Worm (Caenorhabditis elegans) whole organism, L2 larva: ENCODE results near the gene kat-1.

Experiments
- C34F6.9 ChIP-seq: fragments of 150-350 bp; optimal IDR thresholded peaks from 2 replicates; lab custom pipeline; 2014; ENCODE audit warnings: missing biosample characterization, missing genetic modification characterization
- F13H6.1 ChIP-seq: sonication (generic microtip); optimal IDR thresholded peaks from 2 replicates; lab custom pipeline; 2016; ENCODE audit warnings: missing genetic modification characterization, missing compliant biosample characterization
- Y55F3AM.14 ChIP-seq: fragments of 200-800 bp; sonication (Bioruptor generic); optimal IDR thresholded peaks from 2 replicates; lab custom pipeline; 2018; ENCODE audit warnings: mild to moderate bottlenecking, missing genetic modification characterization, missing compliant biosample characterization
- alr-1 ChIP-seq: fragments of 150-350 bp; optimal IDR thresholded peaks from 2 replicates; lab custom pipeline; 2014; ENCODE audit warnings: missing biosample characterization, missing genetic modification characterization
- aly-2 ChIP-seq: fragments of 150-350 bp; optimal IDR thresholded peaks from 2 replicates; lab custom pipeline; 2014; ENCODE audit warnings: missing biosample characterization, missing genetic modification characterization
- ama-1 ChIP-seq: fragments of 150-350 bp; optimal IDR thresholded peaks from 2 replicates; lab custom pipeline; 2018; ENCODE audit warnings: inconsistent platforms
- blmp-1 ChIP-seq: sonication (generic microtip); optimal IDR thresholded peaks from 2 replicates; lab custom pipeline; 2017; ENCODE audit warnings: missing genetic modification characterization, mild to moderate bottlenecking, missing compliant biosample characterization, antibody characterized with exemption, moderate library complexity; ENCODE audit not compliant: insufficient read depth
- ceh-16 ChIP-seq: fragments of 150-350 bp; optimal IDR thresholded peaks from 2 replicates; lab custom pipeline; 2014; ENCODE audit warnings: missing biosample characterization, missing genetic modification characterization
- crh-2 ChIP-seq: sonication (generic microtip); optimal IDR thresholded peaks from 2 replicates; lab custom pipeline; 2017; ENCODE audit warnings: missing biosample characterization, missing genetic modification characterization
- dmd-4 ChIP-seq: sonication (generic microtip); optimal IDR thresholded peaks from 2 replicates; lab custom pipeline; 2017; ENCODE audit warnings: missing biosample characterization, missing genetic modification characterization
- egl-27 ChIP-seq: sonication (generic microtip); optimal IDR thresholded peaks from 3 replicates; lab custom pipeline; 2017; ENCODE audit warnings: missing biosample characterization, missing genetic modification reagents, missing genetic modification characterization
- elt-1 ChIP-seq: fragments of 150-350 bp; optimal IDR thresholded peaks from 2 replicates; lab custom pipeline; 2014; ENCODE audit warnings: missing biosample characterization, missing genetic modification characterization
- elt-3 ChIP-seq: sonication (generic microtip); optimal IDR thresholded peaks from 2 replicates; lab custom pipeline; 2017; ENCODE audit warnings: missing biosample characterization, missing genetic modification characterization
- fos-1 ChIP-seq: fragments of 150-350 bp; optimal IDR thresholded peaks from 2 replicates; lab custom pipeline; 2014; ENCODE audit warnings: missing biosample characterization, missing genetic modification characterization
- gmeb-1 ChIP-seq: fragments of 150-350 bp; optimal IDR thresholded peaks from 2 replicates; lab custom pipeline; 2014; ENCODE audit warnings: missing biosample characterization, missing genetic modification characterization
- lin-13 ChIP-seq: fragments of 150-350 bp; optimal IDR thresholded peaks from 2 replicates; lab custom pipeline; 2014; ENCODE audit warnings: missing biosample characterization, missing genetic modification reagents, missing genetic modification characterization
- lin-39 ChIP-seq: fragments of 150-350 bp; optimal IDR thresholded peaks from 2 replicates; lab custom pipeline; 2014; ENCODE audit warnings: missing biosample characterization, missing genetic modification reagents, missing genetic modification characterization
- lsy-2 ChIP-seq, 2 experiments: fragments of 150-350 bp in 1 of 2; sonication (generic microtip) in 1 of 2; optimal IDR thresholded peaks; 2 replicates each; lab custom pipeline; 2014 to 2017; ENCODE audit warnings: missing biosample characterization in 2 of 2, missing genetic modification characterization in 2 of 2
- mab-5 ChIP-seq: fragments of 150-350 bp; optimal IDR thresholded peaks from 2 replicates; lab custom pipeline; 2014; ENCODE audit warnings: missing biosample characterization, missing genetic modification characterization
- mbf-1 ChIP-seq: sonication (generic microtip); optimal IDR thresholded peaks from 2 replicates; lab custom pipeline; 2017; ENCODE audit warnings: missing biosample characterization, missing genetic modification characterization
- mdl-1 ChIP-seq, 2 experiments: fragments of 150-350 bp in 1 of 2; sonication (generic microtip) in 1 of 2; optimal IDR thresholded peaks; 2 replicates each; lab custom pipeline; 2017; ENCODE audit warnings: missing biosample characterization in 2 of 2, missing genetic modification characterization in 2 of 2
- nhr-10 ChIP-seq: sonication (generic microtip); optimal IDR thresholded peaks from 2 replicates; lab custom pipeline; 2017; ENCODE audit warnings: missing biosample characterization, missing genetic modification characterization
- nhr-12 ChIP-seq: fragments of 150-350 bp; optimal IDR thresholded peaks from 2 replicates; lab custom pipeline; 2014; ENCODE audit warnings: missing biosample characterization, missing genetic modification characterization
- nhr-129 ChIP-seq: fragments of 150-350 bp; optimal IDR thresholded peaks from 2 replicates; lab custom pipeline; 2014; ENCODE audit warnings: missing biosample characterization, missing genetic modification characterization
- nhr-21 ChIP-seq: fragments of 150-350 bp; optimal IDR thresholded peaks from 2 replicates; lab custom pipeline; 2014; ENCODE audit warnings: missing biosample characterization, missing genetic modification characterization
- nhr-23 ChIP-seq: fragments of 150-350 bp; optimal IDR thresholded peaks from 2 replicates; lab custom pipeline; 2014; ENCODE audit warnings: missing biosample characterization, missing genetic modification reagents, missing genetic modification characterization
- nhr-237 ChIP-seq: fragments of 150-350 bp; optimal IDR thresholded peaks from 2 replicates; lab custom pipeline; 2014; ENCODE audit warnings: missing biosample characterization, missing genetic modification characterization
- nhr-25 ChIP-seq: fragments of 150-350 bp; sonication (generic microtip); optimal IDR thresholded peaks from 3 replicates; lab custom pipeline; 2014; ENCODE audit warnings: missing biosample characterization, missing genetic modification characterization
- nhr-6 ChIP-seq: fragments of 150-350 bp; optimal IDR thresholded peaks from 2 replicates; lab custom pipeline; 2014; ENCODE audit warnings: missing biosample characterization, missing genetic modification characterization
- nhr-77 ChIP-seq: fragments of 150-350 bp; optimal IDR thresholded peaks from 2 replicates; lab custom pipeline; 2014; ENCODE audit warnings: missing biosample characterization, missing genetic modification characterization
- sem-4 ChIP-seq: fragments of 150-350 bp; optimal IDR thresholded peaks from 2 replicates; lab custom pipeline; 2014; ENCODE audit warnings: missing biosample characterization, missing genetic modification reagents, missing genetic modification characterization
- skn-1 ChIP-seq: sonication (generic microtip); optimal IDR thresholded peaks from 2 replicates; lab custom pipeline; 2017; ENCODE audit warnings: missing biosample characterization, missing genetic modification characterization
- sma-3 ChIP-seq: sonication (generic microtip); optimal IDR thresholded peaks from 2 replicates; lab custom pipeline; 2016; ENCODE audit warnings: missing genetic modification reagents, missing genetic modification characterization, missing compliant biosample characterization
- sma-9 ChIP-seq, 2 experiments: fragments of 150-350 bp in 1 of 2; sonication (generic microtip) in 1 of 2; optimal IDR thresholded peaks; 2 replicates each; lab custom pipeline; 2014 to 2016; ENCODE audit warnings: missing genetic modification characterization in 2 of 2, mild to moderate bottlenecking in 1 of 2, missing biosample characterization in 1 of 2, missing compliant biosample characterization in 1 of 2, missing genetic modification reagents in 1 of 2, moderate library complexity in 1 of 2
- snpc-4 ChIP-seq: fragments of 150-350 bp; optimal IDR thresholded peaks from 2 replicates; lab custom pipeline; 2014; ENCODE audit warnings: missing biosample characterization, missing genetic modification characterization
- unc-55 ChIP-seq: fragments of 150-350 bp; sonication (generic microtip); optimal IDR thresholded peaks from 3 replicates; lab custom pipeline; 2014; ENCODE audit warnings: missing biosample characterization, missing genetic modification reagents, missing genetic modification characterization
- unc-62 ChIP-seq: fragments of 150-350 bp; optimal IDR thresholded peaks from 2 replicates; lab custom pipeline; 2014; ENCODE audit warnings: missing biosample characterization, missing genetic modification reagents, missing genetic modification characterization
- zag-1 ChIP-seq: fragments of 150-350 bp; optimal IDR thresholded peaks from 2 replicates; lab custom pipeline; 2014; ENCODE audit warnings: missing biosample characterization, missing genetic modification characterization
- ztf-1 ChIP-seq: fragments of 200-800 bp; sonication (Bioruptor generic); conservative IDR thresholded peaks from 2 replicates; pipeline ENCODE4 v1.3.6; 2022; ENCODE audit warnings: missing genetic modification characterization, missing compliant biosample characterization
- ztf-11 ChIP-seq: sonication (generic microtip); optimal IDR thresholded peaks from 2 replicates; lab custom pipeline; 2017; ENCODE audit warnings: missing biosample characterization, missing genetic modification characterization
- ztf-4 ChIP-seq: fragments of 150-350 bp; optimal IDR thresholded peaks from 2 replicates; lab custom pipeline; 2014; ENCODE audit warnings: missing biosample characterization, missing genetic modification characterization

The kat-1 gene

ce11 chrII:7056328-7056727 lies 17.3 kb upstream of the kat-1 start:
- TF ChIP-seq nhr-6 (tag; lab: Kevin White, UChicago), result no peak
- no peak for TF ChIP-seq unc-55 (GFP tag; lab: Kevin White, UChicago)
- peak; percentile 2 for TF ChIP-seq sma-9 (GFP tag; optimal IDR thresholded peaks at IDR 0.05; lab: Kevin White, UChicago)
- TF ChIP-seq sma-9 (tag; optimal IDR thresholded peaks at IDR 0.05; lab: Kevin White, UChicago), result no peak
- no peak for TF ChIP-seq lsy-2 (tag; optimal IDR thresholded peaks at IDR 0.05; lab: Kevin White, UChicago)
- no peak for TF ChIP-seq ztf-11 (tag; lab: Kevin White, UChicago)

ce11 chrII:7057860-7058259 lies 15.8 kb upstream of the kat-1 start, which contains the start of gene cth-2:
Gene cth-2, minus strand, starts transcription at chrII:7057960.
- TF ChIP-seq ceh-16 (tag; lab: Kevin White, UChicago) (no peak), nhr-25 (tag; lab: Kevin White, UChicago) (peak; percentile 13)

- TF ChIP-seq unc-55 (GFP tag; lab: Kevin White, UChicago) (no peak), ztf-4 (tag; lab: Kevin White, UChicago) (peak; percentile 36), mdl-1 (tag; optimal IDR thresholded peaks at IDR 0.05; lab: Kevin White, UChicago) (peak in 1 of 2 experiments; percentile 48), ceh-16 (tag; lab: Kevin White, UChicago) (no peak), gmeb-1 (tag; lab: Kevin White, UChicago) (peak; percentile 38), nhr-23 (tag; lab: Kevin White, UChicago) (no peak), blmp-1 (tag; lab: Kevin White, UChicago) (peak; percentile 79), mab-5 (tag; lab: Kevin White, UChicago) (peak; percentile 3), crh-2 (tag; lab: Kevin White, UChicago) (peak; percentile 85), lin-13 (GFP tag; lab: Kevin White, UChicago) (peak; percentile 11), snpc-4 (tag; lab: Kevin White, UChicago) (no peak), nhr-25 (tag; lab: Kevin White, UChicago) (peak; percentile 48), egl-27 (tag; lab: Kevin White, UChicago) (peak; percentile 20), alr-1 (tag; lab: Kevin White, UChicago) (no peak), fos-1 (tag; lab: Kevin White, UChicago) (peak; percentile 83), nhr-6 (tag; lab: Kevin White, UChicago) (peak; percentile 73), nhr-21 (peak; percentile 62), unc-62 (GFP tag; lab: Kevin White, UChicago) (no peak), lsy-2 (tag; optimal IDR thresholded peaks at IDR 0.05; lab: Kevin White, UChicago) (peak in 1 of 2 experiments; percentile 58), sma-9 (GFP tag; optimal IDR thresholded peaks at IDR 0.05; lab: Kevin White, UChicago) (peak; percentile 95), sma-9 (tag; optimal IDR thresholded peaks at IDR 0.05; lab: Kevin White, UChicago) (no peak), skn-1 (tag; lab: Kevin White, UChicago) (peak; percentile 89), F13H6.1 (tag; lab: Kevin White, UChicago) (peak; percentile 72), sma-3 (GFP tag; lab: Kevin White, UChicago) (peak; percentile 53), nhr-129 (tag; lab: Kevin White, UChicago) (peak; percentile 84)
Measured at ce11 chrII:7059274-7059757, 14.3 kb upstream of the kat-1 start.

- TF ChIP-seq mbf-1 (tag; lab: Kevin White, UChicago) (no peak), egl-27 (tag; lab: Kevin White, UChicago) (no peak), skn-1 (tag; lab: Kevin White, UChicago) (peak; percentile 92), nhr-21 (no peak), fos-1 (tag; lab: Kevin White, UChicago) (peak; percentile 83), alr-1 (tag; lab: Kevin White, UChicago) (no peak), ztf-4 (tag; lab: Kevin White, UChicago) (no peak), ceh-16 (tag; lab: Kevin White, UChicago) (no peak), lsy-2 (tag; optimal IDR thresholded peaks at IDR 0.05; lab: Kevin White, UChicago) (peak in 1 of 2 experiments; percentile 7), sma-3 (GFP tag; lab: Kevin White, UChicago) (peak; percentile 14), lin-39 (tag; lab: Kevin White, UChicago) (no peak), ztf-1 (GFP tag; lab: Robert Waterston, UW) (no peak), C34F6.9 (tag; lab: Kevin White, UChicago) (no peak), blmp-1 (tag; lab: Kevin White, UChicago) (no peak), aly-2 (no peak), mab-5 (tag; lab: Kevin White, UChicago) (no peak), F13H6.1 (tag; lab: Kevin White, UChicago) (peak; percentile 55), ztf-11 (tag; lab: Kevin White, UChicago) (no peak), unc-55 (GFP tag; lab: Kevin White, UChicago) (no peak), sem-4 (no peak), elt-1 (no peak), dmd-4 (tag; lab: Kevin White, UChicago) (no peak), sma-9 (GFP tag; optimal IDR thresholded peaks at IDR 0.05; lab: Kevin White, UChicago) (peak; percentile 65), sma-9 (tag; optimal IDR thresholded peaks at IDR 0.05; lab: Kevin White, UChicago) (no peak), elt-3 (tag; lab: Kevin White, UChicago) (no peak), nhr-10 (no peak), Y55F3AM.14 (GFP tag; lab: Kevin White, UChicago) (no peak), crh-2 (tag; lab: Kevin White, UChicago) (peak; percentile 58), snpc-4 (tag; lab: Kevin White, UChicago) (no peak), ama-1 (lab: Kevin White, UChicago) (no peak), nhr-129 (tag; lab: Kevin White, UChicago) (peak; percentile 76), nhr-77 (tag; lab: Kevin White, UChicago) (no peak), zag-1 (tag; lab: Kevin White, UChicago) (no peak), nhr-25 (tag; lab: Kevin White, UChicago) (no peak), lin-13 (GFP tag; lab: Kevin White, UChicago) (no peak), nhr-23 (tag; lab: Kevin White, UChicago) (no peak), nhr-12 (no peak), nhr-237 (tag; lab: Kevin White, UChicago) (no peak)
Measured at ce11 chrII:7060202-7060601, 13.4 kb upstream of the kat-1 start.
